Fruit fly (Drosophila melanogaster) whole organism, embryonic: ENCODE data around the gene CG34282.

Experiments used
- BtbVII ChIP-seq: fragments of 200-800 bp; sonication (Bioruptor generic); optimal IDR thresholded peaks from 3 replicates; lab custom pipeline; 2017; ENCODE audit warnings: missing biosample characterization, mild to moderate bottlenecking, missing genetic modification characterization
- CG10321 ChIP-seq: fragments of 200-800 bp; sonication (Bioruptor generic); IDR thresholded peaks from 2 replicates; pipeline ENCODE4 v1.3.6; 2022; ENCODE audit warnings: missing biosample characterization, missing genetic modification characterization
- CG10366 ChIP-seq: fragments of 200-800 bp; sonication (Bioruptor generic); IDR thresholded peaks from 2 replicates; pipeline ENCODE4 v1.3.6; 2022; ENCODE audit warnings: missing biosample characterization, missing genetic modification characterization
- CG10979 ChIP-seq: fragments of 200-800 bp; sonication (Bioruptor generic); optimal IDR thresholded peaks from 2 replicates; lab custom pipeline; 2018; ENCODE audit warnings: missing biosample characterization, mild to moderate bottlenecking, missing genetic modification characterization, moderate library complexity
- CG11696 ChIP-seq: fragments of 200-800 bp; sonication (Bioruptor generic); IDR thresholded peaks from 2 replicates; pipeline ENCODE4 v1.3.6; 2022; ENCODE audit warnings: missing biosample characterization, missing genetic modification characterization
- CG12744 ChIP-seq: fragments of 200-800 bp; sonication (Bioruptor generic); optimal IDR thresholded peaks from 2 replicates; lab custom pipeline; 2016; ENCODE audit warnings: missing biosample characterization, missing genetic modification characterization
- CG13894 ChIP-seq: fragments of 200-800 bp; sonication (Bioruptor generic); optimal IDR thresholded peaks from 3 replicates; lab custom pipeline; 2018; ENCODE audit warnings: missing biosample characterization, mild to moderate bottlenecking, missing genetic modification characterization, moderate library complexity
- CG1603 ChIP-seq: fragments of 200-800 bp; sonication (Bioruptor generic); optimal IDR thresholded peaks from 2 replicates; lab custom pipeline; 2019; ENCODE audit warnings: missing biosample characterization, mild to moderate bottlenecking, missing genetic modification characterization, moderate library complexity
- CG17802 ChIP-seq: fragments of 200-800 bp; sonication (Bioruptor generic); optimal IDR thresholded peaks from 2 replicates; lab custom pipeline; 2018; ENCODE audit warnings: missing biosample characterization, mild to moderate bottlenecking, missing genetic modification characterization, moderate library complexity
- CG18262 ChIP-seq: fragments of 200-800 bp; optimal IDR thresholded peaks from 3 replicates; lab custom pipeline; 2019; ENCODE audit warnings: missing biosample characterization, mild to moderate bottlenecking, missing genetic modification characterization, moderate library complexity
- CG32532 ChIP-seq: fragments of 200-800 bp; sonication (Bioruptor generic); IDR thresholded peaks from 2 replicates; pipeline ENCODE4 v1.3.6; 2022; ENCODE audit warnings: missing biosample characterization, missing genetic modification characterization
- CG34224 ChIP-seq: fragments of 200-800 bp; sonication (Bioruptor generic); IDR thresholded peaks from 3 replicates; pipeline ENCODE4 v1.3.6; 2022; ENCODE audit warnings: missing biosample characterization, missing genetic modification characterization; ENCODE audit not compliant: partially characterized antibody
- CG6654 ChIP-seq: fragments of 200-800 bp; sonication (Bioruptor generic); optimal IDR thresholded peaks from 2 replicates; lab custom pipeline; 2017; ENCODE audit warnings: missing biosample characterization, mild to moderate bottlenecking, missing genetic modification characterization
- CG9215 ChIP-seq: fragments of 200-800 bp; sonication (Bioruptor generic); IDR thresholded peaks from 2 replicates; pipeline ENCODE4 v1.3.6; 2022; ENCODE audit warnings: missing biosample characterization, missing genetic modification characterization
- CG9876 ChIP-seq: fragments of 200-800 bp; sonication (Bioruptor generic); optimal IDR thresholded peaks from 2 replicates; lab custom pipeline; 2016; ENCODE audit warnings: missing biosample characterization, missing genetic modification characterization
- CoRest ChIP-seq: fragments of 200-800 bp; sonication (Bioruptor generic); optimal IDR thresholded peaks from 3 replicates; lab custom pipeline; 2018; ENCODE audit warnings: missing biosample characterization, mild to moderate bottlenecking, missing genetic modification characterization, moderate library complexity
- D ChIP-seq, 2 experiments: fragments of 200-800 bp in 1 of 2; fragments of >200 bp in 1 of 2; sonication (Bioruptor generic) in 1 of 2; optimal IDR thresholded peaks; 2 replicates in 1 of 2; 3 replicates in 1 of 2; lab custom pipeline; 2017; ENCODE audit warnings: mild to moderate bottlenecking in 1 of 2, missing biosample characterization in 1 of 2, missing genetic modification characterization in 1 of 2, missing genetic modification reagents in 1 of 2
- D19A ChIP-seq: fragments of 200-800 bp; optimal IDR thresholded peaks from 3 replicates; lab custom pipeline; 2019; ENCODE audit warnings: missing biosample characterization, mild to moderate bottlenecking, missing genetic modification characterization, moderate library complexity
- Dbx ChIP-seq: fragments of 200-800 bp; sonication (Bioruptor generic); IDR thresholded peaks from 3 replicates; pipeline ENCODE4 v1.3.6; 2022; ENCODE audit warnings: missing biosample characterization, missing genetic modification characterization
- Dfd ChIP-seq, 2 experiments: fragments of >200 bp; optimal IDR thresholded peaks; 2 replicates each; lab custom pipeline; 2017; ENCODE audit warnings: missing biosample characterization in 2 of 2, missing genetic modification characterization in 2 of 2
- E2f1 ChIP-seq: fragments of 200-800 bp; sonication (Bioruptor generic); IDR thresholded peaks from 2 replicates; pipeline ENCODE4 v1.3.6; 2022; ENCODE audit warnings: missing biosample characterization, missing genetic modification characterization
- Ets65A ChIP-seq: fragments of 200-800 bp; sonication (Bioruptor generic); peaks from one replicate; lab custom pipeline; 2016; ENCODE audit warnings: missing biosample characterization, missing genetic modification characterization
- Ets97D ChIP-seq: fragments of 200-800 bp; sonication (Bioruptor generic); optimal IDR thresholded peaks from 3 replicates; lab custom pipeline; 2016; ENCODE audit warnings: missing biosample characterization, missing genetic modification characterization
- HLHmδ ChIP-seq: fragments of 200-800 bp; sonication (Bioruptor generic); optimal IDR thresholded peaks from 2 replicates; lab custom pipeline; 2018; ENCODE audit warnings: missing biosample characterization, mild to moderate bottlenecking, missing genetic modification characterization, moderate library complexity
- Hand ChIP-seq: fragments of 200-800 bp; sonication (Bioruptor generic); optimal IDR thresholded peaks from 2 replicates; lab custom pipeline; 2017; ENCODE audit warnings: mild to moderate bottlenecking, missing biosample characterization, missing genetic modification reagents, missing genetic modification characterization
- Lhr ChIP-seq: fragments of 200-800 bp; sonication (Bioruptor generic); optimal IDR thresholded peaks from 3 replicates; lab custom pipeline; 2017; ENCODE audit warnings: mild to moderate bottlenecking, missing biosample characterization, missing genetic modification reagents, missing genetic modification characterization
- MBD-R2 ChIP-seq: fragments of 200-800 bp; sonication (Bioruptor generic); IDR thresholded peaks from 2 replicates; pipeline ENCODE4 v1.3.6; 2022; ENCODE audit warnings: missing biosample characterization, missing genetic modification characterization
- Max ChIP-seq: fragments of 200-800 bp; sonication (Bioruptor generic); optimal IDR thresholded peaks from 2 replicates; lab custom pipeline; 2016; ENCODE audit warnings: missing biosample characterization, mild to moderate bottlenecking, missing genetic modification characterization
- Meics ChIP-seq: fragments of 200-800 bp; sonication (Bioruptor generic); optimal IDR thresholded peaks from 2 replicates; lab custom pipeline; 2017; ENCODE audit warnings: missing biosample characterization, mild to moderate bottlenecking, missing genetic modification characterization
- Mes4 ChIP-seq: fragments of 200-800 bp; sonication (Bioruptor generic); optimal IDR thresholded peaks from 2 replicates; lab custom pipeline; 2016; ENCODE audit warnings: missing biosample characterization, missing genetic modification characterization
- Neu2 ChIP-seq: fragments of 200-800 bp; sonication (Bioruptor generic); optimal IDR thresholded peaks from 3 replicates; lab custom pipeline; 2016; ENCODE audit warnings: missing biosample characterization, missing genetic modification characterization, borderline replicate concordance
- Nf-YB ChIP-seq: fragments of 200-800 bp; sonication (Bioruptor generic); optimal IDR thresholded peaks from 3 replicates; lab custom pipeline; 2019; ENCODE audit warnings: missing biosample characterization, mild to moderate bottlenecking, missing genetic modification characterization, moderate library complexity
- Ravus ChIP-seq: fragments of 200-800 bp; sonication (Bioruptor generic); IDR thresholded peaks from 2 replicates; pipeline ENCODE4 v1.3.6; 2022; ENCODE audit warnings: missing biosample characterization, missing genetic modification characterization
- Sox102F ChIP-seq: fragments of 200-800 bp; sonication (Bioruptor generic); optimal IDR thresholded peaks from 2 replicates; lab custom pipeline; 2018; ENCODE audit warnings: missing biosample characterization, mild to moderate bottlenecking, missing genetic modification characterization, moderate library complexity
- Sry-β ChIP-seq: fragments of 200-800 bp; sonication (Bioruptor generic); optimal IDR thresholded peaks from 2 replicates; lab custom pipeline; 2018; ENCODE audit warnings: missing biosample characterization, mild to moderate bottlenecking, missing genetic modification characterization, moderate library complexity
- Xrp1 ChIP-seq: fragments of 200-800 bp; sonication (Bioruptor generic); IDR thresholded peaks from 2 replicates; pipeline ENCODE4 v1.3.6; 2022; ENCODE audit warnings: missing biosample characterization, missing genetic modification characterization
- abd-A ChIP-seq: fragments of 200-800 bp; sonication (Bioruptor generic); optimal IDR thresholded peaks from 3 replicates; lab custom pipeline; 2019; ENCODE audit warnings: missing biosample characterization, mild to moderate bottlenecking, missing genetic modification characterization, moderate library complexity
- al ChIP-seq: fragments of 200-800 bp; sonication (Bioruptor generic); IDR thresholded peaks from 2 replicates; pipeline ENCODE4 v1.3.6; 2022; ENCODE audit warnings: missing biosample characterization, missing genetic modification characterization
- bab2 ChIP-seq: fragments of 200-800 bp; sonication (Bioruptor generic); optimal IDR thresholded peaks from 2 replicates; lab custom pipeline; 2016; ENCODE audit warnings: missing biosample characterization, missing genetic modification characterization
- cato ChIP-seq: fragments of 200-800 bp; sonication (Bioruptor generic); optimal IDR thresholded peaks from 2 replicates; lab custom pipeline; 2016; ENCODE audit warnings: missing biosample characterization, missing genetic modification characterization, borderline replicate concordance
- disco-r ChIP-seq: fragments of 200-800 bp; sonication (Bioruptor generic); optimal IDR thresholded peaks from 2 replicates; lab custom pipeline; 2016; ENCODE audit warnings: missing biosample characterization, missing genetic modification characterization
- dysf ChIP-seq: fragments of 200-800 bp; sonication (Bioruptor generic); IDR thresholded peaks from 3 replicates; pipeline ENCODE4 v1.3.6; 2022; ENCODE audit warnings: missing biosample characterization, missing genetic modification characterization
- eve ChIP-seq, 2 experiments: fragments of >200 bp; optimal IDR thresholded peaks; 2 replicates each; lab custom pipeline; 2017; ENCODE audit warnings: missing biosample characterization in 2 of 2, missing genetic modification characterization in 2 of 2
- exex ChIP-seq: fragments of 200-800 bp; sonication (Bioruptor generic); optimal IDR thresholded peaks from 4 replicates; lab custom pipeline; 2018; ENCODE audit warnings: missing biosample characterization, mild to moderate bottlenecking, missing genetic modification characterization, moderate library complexity
- fru ChIP-seq: fragments of >200 bp; optimal IDR thresholded peaks from 2 replicates; lab custom pipeline; 2017
- gfzf ChIP-seq: fragments of 200-800 bp; sonication (Bioruptor generic); optimal IDR thresholded peaks from 2 replicates; lab custom pipeline; 2016; ENCODE audit warnings: missing biosample characterization, mild to moderate bottlenecking, missing genetic modification characterization, moderate library complexity
- ken ChIP-seq: fragments of 200-800 bp; sonication (Bioruptor generic); IDR thresholded peaks from 3 replicates; pipeline ENCODE4 v1.3.6; 2022; ENCODE audit warnings: missing biosample characterization, missing genetic modification characterization
- pho ChIP-seq: fragments of 200-800 bp; sonication (Bioruptor generic); optimal IDR thresholded peaks from 2 replicates; lab custom pipeline; 2016; ENCODE audit warnings: missing biosample characterization, missing genetic modification characterization
- rib ChIP-seq: fragments of 200-800 bp; sonication (Bioruptor generic); IDR thresholded peaks from 2 replicates; pipeline ENCODE4 v1.3.6; 2022; ENCODE audit warnings: missing biosample characterization, missing genetic modification characterization
- sd ChIP-seq: fragments of 200-800 bp; sonication (Bioruptor generic); optimal IDR thresholded peaks from 3 replicates; lab custom pipeline; 2018; ENCODE audit warnings: missing biosample characterization, mild to moderate bottlenecking, missing genetic modification characterization, moderate library complexity
- sr ChIP-seq: fragments of 200-800 bp; sonication (Bioruptor generic); IDR thresholded peaks from 3 replicates; pipeline ENCODE4 v1.3.6; 2022; ENCODE audit warnings: missing biosample characterization, missing genetic modification characterization
- tgo ChIP-seq: fragments of 200-800 bp; sonication (Bioruptor generic); IDR thresholded peaks from 3 replicates; pipeline ENCODE4 v1.3.6; 2022; ENCODE audit warnings: missing biosample characterization, missing genetic modification characterization

CG34282 gene

dm6 chr3R:18677500-18677940 is 17.5 kb upstream of the CG34282 start, which contains the start of the genes dind and CG7706 (continued):
- TF ChIP-seq pho (GFP tag; lab: Kevin White, UChicago) (no peak), Ets65A (GFP tag; lab: Kevin White, UChicago) (no peak), E2f1 (GFP tag; lab: Robert Waterston, UW) (no peak), CG10321 (no peak), MBD-R2 (GFP tag; lab: Robert Waterston, UW) (peak; percentile 79), sr (GFP tag; lab: Robert Waterston, UW) (no peak), exex (no peak), Meics (no peak), CoRest (peak; percentile 44), cato (GFP tag; lab: Kevin White, UChicago) (no peak), CG6654 (GFP tag; lab: Kevin White, UChicago) (no peak), gfzf (GFP tag; lab: Kevin White, UChicago) (peak; percentile 72), CG12744 (GFP tag; lab: Kevin White, UChicago) (no peak), Ets97D (GFP tag; lab: Kevin White, UChicago) (no peak), Mes4 (GFP tag; lab: Kevin White, UChicago) (no peak), D19A (tag; lab: Kevin White, UChicago) (no peak), bab2 (GFP tag; lab: Kevin White, UChicago) (no peak), disco-r (no peak), sd (tag; lab: Kevin White, UChicago) (peak; percentile 93), CG17802 (tag; lab: Kevin White, UChicago) (peak; percentile 59), CG11696 (GFP tag; lab: Robert Waterston, UW) (no peak), Sry-β (GFP tag; lab: Kevin White, UChicago) (peak; percentile 85), BtbVII (GFP tag; lab: Kevin White, UChicago) (no peak), abd-A (tag; lab: Kevin White, UChicago) (no peak), CG10979 (tag; lab: Kevin White, UChicago) (peak; percentile 6), CG9215 (no peak), tgo (no peak), HLHmδ (GFP tag; lab: Kevin White, UChicago) (no peak), CG18262 (tag; lab: Kevin White, UChicago) (no peak), Lhr (no peak), dysf (GFP tag; lab: Robert Waterston, UW) (no peak), D (optimal IDR thresholded peaks at IDR 0.05; lab: Kevin White, UChicago) (no peak), D (GFP tag; optimal IDR thresholded peaks at IDR 0.05; lab: Kevin White, UChicago) (no peak), al (GFP tag; lab: Robert Waterston, UW) (no peak), Sox102F (GFP tag; lab: Kevin White, UChicago) (no peak), Hand (GFP tag; lab: Kevin White, UChicago) (no peak), ken (GFP tag; lab: Robert Waterston, UW) (no peak), CG9876 (GFP tag; lab: Kevin White, UChicago) (no peak), eve (GFP tag; optimal IDR thresholded peaks at IDR 0.05; lab: Kevin White, UChicago) (no peak), CG1603 (tag; lab: Kevin White, UChicago) (no peak), CG34224 (no peak), Max (GFP tag; lab: Kevin White, UChicago) (peak; percentile 23), Dfd (GFP tag; optimal IDR thresholded peaks at IDR 0.05; lab: Kevin White, UChicago) (no peak), CG13894 (no peak), Ravus (GFP tag; lab: Robert Waterston, UW) (no peak), Nf-YB (no peak), CG32532 (GFP tag; lab: Robert Waterston, UW) (no peak), CG10366 (GFP tag; lab: Robert Waterston, UW) (no peak), Dbx (GFP tag; lab: Robert Waterston, UW) (no peak), Neu2 (no peak), fru (no peak), Xrp1 (GFP tag; lab: Robert Waterston, UW) (no peak), rib (GFP tag; lab: Robert Waterston, UW) (no peak)
